Fruit fly (Drosophila melanogaster): ENCODE data around the gene CG33654.
A peak's percentile ranks its signal among the peaks of the same experiment; 100 is the strongest.

Gene CG33654

DNA sequence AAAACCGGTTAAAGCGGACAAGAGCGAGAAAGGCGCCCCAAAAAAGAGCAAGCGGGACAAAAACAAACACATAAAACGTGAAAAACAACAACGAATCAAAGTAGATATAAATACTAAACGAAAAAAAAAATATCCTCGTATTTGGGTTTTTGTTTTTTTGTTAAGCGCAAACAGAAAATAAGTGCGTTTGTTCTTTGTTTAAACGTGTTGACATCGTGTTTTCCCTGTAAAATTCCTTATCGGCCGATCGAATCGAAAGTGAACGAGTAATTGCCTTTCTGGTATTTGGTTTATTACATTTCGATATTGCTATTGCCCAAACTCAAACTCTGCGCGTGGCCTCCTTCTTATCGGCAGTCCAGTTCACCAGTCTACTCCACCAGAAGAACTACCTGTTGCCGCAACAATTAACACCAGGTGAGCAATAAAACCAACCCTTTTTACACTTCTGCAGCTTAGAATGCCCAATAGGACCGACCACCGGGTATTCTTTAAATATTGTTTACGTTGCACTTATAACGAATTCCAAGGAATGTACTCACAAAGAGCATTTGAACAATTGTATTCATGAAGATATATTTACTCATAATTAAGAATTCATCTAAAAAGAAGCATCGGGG lies 8.9 kb upstream of the CG33654 start:
- TF ChIP-seq CG10348 (GFP tag; IDR thresholded peaks at IDR 0.05) = no peak
- no peak for TF ChIP-seq CG12605 (GFP tag; IDR thresholded peaks at IDR 0.05)
- no peak for TF ChIP-seq CG32121 (GFP tag; IDR thresholded peaks at IDR 0.05)
- TF ChIP-seq EcR (GFP tag; optimal IDR thresholded peaks at IDR 0.05) = no peak
- TF ChIP-seq Ets98B (GFP tag; IDR thresholded peaks at IDR 0.05) = no peak
- no peak for TF ChIP-seq CG4496 (GFP tag; IDR thresholded peaks at IDR 0.05)

DNA sequence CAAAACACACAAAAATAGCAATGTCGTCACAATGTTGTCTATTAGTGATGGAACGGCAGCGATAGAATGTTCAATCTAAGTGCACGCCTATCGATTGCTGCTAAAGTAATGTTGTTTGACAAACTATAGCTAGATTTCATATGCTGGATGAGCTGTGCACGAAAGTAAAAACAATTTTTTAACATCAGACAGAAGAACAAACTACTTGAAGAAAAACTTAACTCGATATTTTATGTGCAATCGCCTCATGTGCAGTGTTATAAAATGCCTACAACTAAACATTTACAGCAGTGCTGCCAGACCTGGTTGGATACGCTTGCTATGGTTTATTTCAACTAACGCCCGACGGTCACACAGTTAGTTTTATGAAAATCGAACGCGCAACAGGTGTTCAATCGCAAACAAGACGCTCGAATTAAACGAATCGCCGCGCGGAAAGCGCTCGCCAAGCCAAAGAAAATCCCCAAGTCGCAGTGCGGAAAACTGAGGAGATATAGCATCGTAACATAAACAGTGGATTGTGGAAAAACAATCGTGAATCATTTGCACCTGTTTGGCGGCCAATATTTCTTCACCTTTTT lies 8.0 kb upstream of the CG33654 start, which contains the start of the genes bocks and CG8312:
Gene bocks, minus strand, starts transcription at position 51 of the 581 bp plus-strand sequence.
Gene CG8312, plus strand, starts transcription at position 358 of the 581 bp plus-strand sequence.
- TF ChIP-seq CG15710 (tag; optimal IDR thresholded peaks at IDR 0.05) (peak; percentile 3), CG10348 (GFP tag; IDR thresholded peaks at IDR 0.05) (no peak)

DNA sequence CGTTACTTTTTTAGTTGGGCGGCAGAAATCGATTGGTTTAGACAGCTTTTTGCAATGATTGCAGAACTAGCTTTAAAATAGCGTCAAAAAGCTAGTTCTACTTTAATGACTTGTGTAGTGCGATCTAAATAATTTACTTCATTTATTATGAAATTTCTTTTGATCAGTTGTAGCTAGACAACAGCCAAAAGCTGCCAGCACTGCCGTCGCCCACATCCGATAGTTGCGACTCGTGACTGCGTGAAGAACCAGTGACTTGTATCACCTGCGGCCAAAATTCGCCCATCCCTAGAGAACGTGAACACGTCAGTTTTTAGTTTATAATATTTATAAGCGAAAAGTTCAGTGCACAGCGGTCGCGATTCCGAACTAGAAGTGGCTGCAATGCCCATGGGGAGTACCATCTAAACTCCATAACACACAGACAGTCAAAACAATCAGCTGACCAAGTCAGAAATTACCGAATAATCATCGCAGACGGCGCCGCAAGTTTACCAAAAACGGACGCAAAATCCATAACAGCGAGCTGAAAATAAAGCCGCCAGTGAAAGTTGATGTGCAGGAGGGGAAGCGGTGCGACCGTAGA lies 3.7 kb upstream of the CG33654 start, which contains the start of gene P58IPK:
Gene P58IPK, plus strand, starts transcription at position 280 of the 586 bp plus-strand sequence.
- no peak for TF ChIP-seq CG17806 (tag; optimal IDR thresholded peaks at IDR 0.05)
- peak; percentile 64; the same call in 2 of the 3 replicates for TF ChIP-seq CG4496 (GFP tag; IDR thresholded peaks at IDR 0.05)
- no peak for TF ChIP-seq Snoo (tag; optimal IDR thresholded peaks at IDR 0.05)
- TF ChIP-seq CG32121 (GFP tag; IDR thresholded peaks at IDR 0.05) = peak; percentile 35; the same call in 1 of the 2 replicates
- TF ChIP-seq Ets98B (GFP tag; IDR thresholded peaks at IDR 0.05) = peak; percentile 54
- no peak for TF ChIP-seq Pif1B (GFP tag; optimal IDR thresholded peaks at IDR 0.05)
- TF ChIP-seq gl (tag; optimal IDR thresholded peaks at IDR 0.05) = no peak
- TF ChIP-seq CG13204 (GFP tag; optimal IDR thresholded peaks at IDR 0.05) = no peak
- TF ChIP-seq CG9948 (tag; optimal IDR thresholded peaks at IDR 0.05) = no peak
- TF ChIP-seq CG15710 (tag; optimal IDR thresholded peaks at IDR 0.05) = peak; percentile 6
- TF ChIP-seq CG34367 (tag; optimal IDR thresholded peaks at IDR 0.05) = peak; percentile 10
- TF ChIP-seq CG8301 (tag; optimal IDR thresholded peaks at IDR 0.05) = no peak
- no peak for TF ChIP-seq rn (GFP tag; IDR thresholded peaks at IDR 0.05)
- no peak for TF ChIP-seq Pif1A (GFP tag; optimal IDR thresholded peaks at IDR 0.05)
- 0 out of 2 replicates have a peak, but pooled peaks have one; percentile 20 for TF ChIP-seq CG10348 (GFP tag; IDR thresholded peaks at IDR 0.05)
- TF ChIP-seq fd96Ca (GFP tag; IDR thresholded peaks at IDR 0.05) = peak; percentile 71; the same call in 2 of the 3 replicates

DNA sequence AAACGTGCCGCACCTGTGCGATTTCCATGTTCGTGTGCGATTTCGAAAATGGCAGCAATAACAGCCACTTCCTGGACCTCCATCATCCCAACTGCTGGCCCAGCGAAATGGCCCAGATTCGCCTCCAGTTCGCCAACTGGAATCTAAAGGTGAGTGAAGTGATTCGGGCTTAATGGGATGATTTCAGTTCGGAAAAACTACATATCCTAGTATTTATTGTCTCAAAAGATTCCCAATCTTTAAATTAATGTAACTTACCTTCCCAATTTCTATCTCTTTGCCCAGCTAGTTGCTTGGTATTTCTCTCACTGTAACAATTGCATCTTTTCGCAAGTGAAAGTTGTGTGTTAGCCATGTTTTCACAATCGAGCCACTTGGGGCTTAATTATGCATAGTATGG lies 1.0 kb downstream of the CG33654 start:
- TF ChIP-seq Snoo (tag; optimal IDR thresholded peaks at IDR 0.05) (no peak), CG17806 (tag; optimal IDR thresholded peaks at IDR 0.05) (no peak), CG9948 (tag; optimal IDR thresholded peaks at IDR 0.05) (no peak), Ets98B (GFP tag; IDR thresholded peaks at IDR 0.05) (no peak), CG4496 (GFP tag; IDR thresholded peaks at IDR 0.05) (no peak), D1 (tag; optimal IDR thresholded peaks at IDR 0.05) (no peak), CG32121 (GFP tag; IDR thresholded peaks at IDR 0.05) (no peak; the same call in 1 of the 2 replicates), CG8301 (tag; optimal IDR thresholded peaks at IDR 0.05) (no peak), rn (GFP tag; IDR thresholded peaks at IDR 0.05) (no peak), fd96Ca (GFP tag; IDR thresholded peaks at IDR 0.05) (no peak), Pif1B (GFP tag; optimal IDR thresholded peaks at IDR 0.05) (no peak), Pif1A (GFP tag; optimal IDR thresholded peaks at IDR 0.05) (no peak), EcR (GFP tag; optimal IDR thresholded peaks at IDR 0.05) (no peak), CG8159 (tag; optimal IDR thresholded peaks at IDR 0.05) (no peak), CG15710 (tag; optimal IDR thresholded peaks at IDR 0.05) (no peak), CG14655 (GFP tag; optimal IDR thresholded peaks at IDR 0.05) (no peak)

- TF ChIP-seq CG12605 (GFP tag; IDR thresholded peaks at IDR 0.05) (peak; percentile 53; the same call in 1 of the 2 replicates), Pif1A (GFP tag; optimal IDR thresholded peaks at IDR 0.05) (no peak), CG15710 (tag; optimal IDR thresholded peaks at IDR 0.05) (no peak), CG14655 (GFP tag; optimal IDR thresholded peaks at IDR 0.05) (no peak), Ets98B (GFP tag; IDR thresholded peaks at IDR 0.05) (peak; percentile 63; the same call in 1 of the 2 replicates), fd96Ca (GFP tag; IDR thresholded peaks at IDR 0.05) (0 out of 3 replicates have a peak, but pooled peaks have one; percentile 26), gl (tag; optimal IDR thresholded peaks at IDR 0.05) (no peak), EcR (GFP tag; optimal IDR thresholded peaks at IDR 0.05) (no peak), D1 (tag; optimal IDR thresholded peaks at IDR 0.05) (no peak), CG34367 (tag; optimal IDR thresholded peaks at IDR 0.05) (no peak), Pif1B (GFP tag; optimal IDR thresholded peaks at IDR 0.05) (peak; percentile 26), CG9948 (tag; optimal IDR thresholded peaks at IDR 0.05) (no peak), CG8159 (tag; optimal IDR thresholded peaks at IDR 0.05) (peak; percentile 10), CG4496 (GFP tag; IDR thresholded peaks at IDR 0.05) (peak; percentile 24; the same call in 1 of the 3 replicates), CG13204 (GFP tag; optimal IDR thresholded peaks at IDR 0.05) (no peak), rn (GFP tag; IDR thresholded peaks at IDR 0.05) (no peak), CG32121 (GFP tag; IDR thresholded peaks at IDR 0.05) (peak; percentile 55; the same call in 1 of the 2 replicates), CG10348 (GFP tag; IDR thresholded peaks at IDR 0.05) (no peak), CG8301 (tag; optimal IDR thresholded peaks at IDR 0.05) (peak; percentile 75), Snoo (tag; optimal IDR thresholded peaks at IDR 0.05) (peak; percentile 8), CG17806 (tag; optimal IDR thresholded peaks at IDR 0.05) (peak; percentile 26)
These were observed 1.9 kb downstream of the CG33654 start, which contains the start of gene CG8301 for dm6 chr3R:9581089-9581520. Gene CG8301 (plus strand): TSS chr3R:9581306.

Data from whole organism, pupa.